Fruit fly (Drosophila melanogaster): Measurements from ENCODE around the gene Adck5.

Gene Adck5

DNA sequence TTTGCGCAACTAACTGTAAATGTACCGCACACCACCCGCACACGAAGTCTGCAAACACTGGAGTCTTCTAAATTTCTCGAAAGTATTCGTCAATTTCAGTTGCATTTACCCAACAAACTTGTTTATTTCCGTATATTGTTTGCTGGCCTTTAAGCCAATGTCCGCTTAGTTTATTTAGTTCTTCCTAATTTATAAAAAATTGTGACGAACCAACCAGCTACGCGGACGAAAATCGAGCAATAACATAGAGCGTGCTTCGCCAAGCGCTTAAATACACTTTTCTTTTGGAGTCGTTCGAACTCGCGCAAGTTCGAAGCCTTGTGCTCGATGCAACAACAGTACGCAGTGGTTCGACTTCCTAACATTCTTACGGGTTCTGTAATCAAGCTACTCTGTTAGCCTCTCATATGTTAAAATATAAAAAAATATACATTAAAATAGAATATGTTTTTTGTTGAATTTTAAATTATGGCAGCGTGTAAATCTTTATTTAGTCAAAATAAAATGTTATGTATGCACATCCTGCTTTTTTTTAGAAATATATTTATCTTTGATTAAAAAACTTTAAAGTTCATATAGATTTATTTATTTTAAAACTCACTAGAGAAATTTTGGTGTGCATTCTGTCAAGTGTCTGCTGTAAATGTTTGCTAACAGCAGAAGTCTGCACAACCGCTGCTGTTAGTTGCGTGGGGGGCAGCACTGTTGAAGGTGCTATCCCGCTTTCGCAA is 27.8 kb downstream of the Adck5 start, which contains the start of gene GlcAT-P (continued):
- TF ChIP-seq brk (GFP tag; optimal IDR thresholded peaks at IDR 0.05) = peak; percentile 60
- peak; percentile 59 for TF ChIP-seq psq (GFP tag; optimal IDR thresholded peaks at IDR 0.05)
- TF ChIP-seq sage (GFP tag; optimal IDR thresholded peaks at IDR 0.05) = no peak
- TF ChIP-seq usp (GFP tag; optimal IDR thresholded peaks at IDR 0.05) = no peak
- TF ChIP-seq dl (GFP tag; optimal IDR thresholded peaks at IDR 0.05; ENCODE audit: insufficient read depth in 1 of 2, partially characterized antibody in 2 of 2) = no peak
- TF ChIP-seq Mio (GFP tag; optimal IDR thresholded peaks at IDR 0.05) = no peak
- no peak for TF ChIP-seq lola (GFP tag; optimal IDR thresholded peaks at IDR 0.05)
- no peak for TF ChIP-seq dsf (GFP tag; optimal IDR thresholded peaks at IDR 0.05; ENCODE audit: borderline replicate concordance)
- no peak for TF ChIP-seq CG32264 (GFP tag; optimal IDR thresholded peaks at IDR 0.05)
- TF ChIP-seq GATAd (GFP tag; optimal IDR thresholded peaks at IDR 0.05) = no peak
- TF ChIP-seq ey (GFP tag; optimal IDR thresholded peaks at IDR 0.05) = no peak
- TF ChIP-seq h (GFP tag; optimal IDR thresholded peaks at IDR 0.05) = no peak
- TF ChIP-seq rgr (GFP tag; optimal IDR thresholded peaks at IDR 0.05) = peak; percentile 45
- TF ChIP-seq N (GFP tag; optimal IDR thresholded peaks at IDR 0.05) = no peak

DNA sequence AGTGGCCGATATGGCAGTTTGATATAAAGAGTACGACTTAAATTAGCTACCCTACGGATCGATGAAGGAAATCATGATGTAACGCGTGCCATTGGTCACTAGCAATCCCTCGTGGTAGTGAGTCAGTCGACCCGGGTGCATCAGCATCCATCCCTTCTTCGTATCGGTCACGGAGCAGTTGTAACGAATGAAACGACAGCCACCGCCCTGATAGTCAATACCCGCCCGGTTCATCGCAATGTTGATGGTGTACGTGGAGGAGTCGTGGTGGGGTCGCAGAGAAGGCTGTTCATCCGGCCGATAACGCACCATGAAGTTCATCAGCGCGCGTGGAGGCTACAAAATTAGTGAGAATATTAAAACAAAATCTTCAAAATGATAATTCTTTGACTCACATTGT is 28.8 kb downstream of the Adck5 start:
- no peak for TF ChIP-seq Myc (optimal IDR thresholded peaks at IDR 0.05)

DNA sequence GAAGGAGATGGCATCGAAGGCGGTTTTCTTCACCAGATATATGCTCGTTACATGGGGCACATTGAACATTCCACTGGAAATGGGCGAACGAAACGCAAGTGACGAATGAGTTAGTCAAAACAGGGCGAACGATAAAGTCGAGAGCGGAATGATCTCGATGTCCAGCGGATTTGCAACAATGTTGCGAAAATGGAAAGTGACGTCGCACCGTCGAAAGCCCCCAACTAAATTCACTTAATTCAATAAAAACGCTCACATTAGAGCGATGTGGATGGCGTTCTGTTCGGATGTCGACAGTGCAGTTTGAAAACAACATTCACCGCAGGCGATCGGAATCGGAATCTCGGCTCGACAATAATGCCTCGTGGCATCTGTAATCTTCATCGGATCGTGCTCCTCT is 29.7 kb downstream of the Adck5 start, which contains the start of gene CG7607:
Gene CG7607, plus strand, starts transcription at position 301 of the 400 bp plus-strand sequence.
- no peak for TF ChIP-seq fru (GFP tag; optimal IDR thresholded peaks at IDR 0.05)
- no peak for TF ChIP-seq Hr78 (GFP tag; optimal IDR thresholded peaks at IDR 0.05)
- TF ChIP-seq Rel (GFP tag; optimal IDR thresholded peaks at IDR 0.05) = no peak
- TF ChIP-seq Rel (tag; optimal IDR thresholded peaks at IDR 0.05) = no peak
- no peak for TF ChIP-seq pan (optimal IDR thresholded peaks at IDR 0.05)
- no peak for TF ChIP-seq GATAd (GFP tag; optimal IDR thresholded peaks at IDR 0.05)
- no peak for TF ChIP-seq Dif (GFP tag; optimal IDR thresholded peaks at IDR 0.05; ENCODE audit: partially characterized antibody)
- TF ChIP-seq dl (GFP tag; optimal IDR thresholded peaks at IDR 0.05; ENCODE audit: insufficient read depth in 1 of 2, partially characterized antibody in 2 of 2) = no peak
- no peak for TF ChIP-seq OdsH (GFP tag; optimal IDR thresholded peaks at IDR 0.05)
- TF ChIP-seq lola (GFP tag; optimal IDR thresholded peaks at IDR 0.05) = no peak
- TF ChIP-seq jim (GFP tag; optimal IDR thresholded peaks at IDR 0.05) = no peak
- TF ChIP-seq CG9705 (GFP tag; optimal IDR thresholded peaks at IDR 0.05) = no peak
- TF ChIP-seq N (GFP tag; optimal IDR thresholded peaks at IDR 0.05) = no peak
- no peak for TF ChIP-seq usp (GFP tag; optimal IDR thresholded peaks at IDR 0.05)
- no peak for TF ChIP-seq ey (GFP tag; optimal IDR thresholded peaks at IDR 0.05)
- no peak for TF ChIP-seq Vsx2 (GFP tag; optimal IDR thresholded peaks at IDR 0.05; ENCODE audit: partially characterized antibody)
- no peak for TF ChIP-seq br (GFP tag; optimal IDR thresholded peaks at IDR 0.05)
- TF ChIP-seq psq (GFP tag; optimal IDR thresholded peaks at IDR 0.05) = no peak
- TF ChIP-seq woc (GFP tag; optimal IDR thresholded peaks at IDR 0.05) = no peak

DNA sequence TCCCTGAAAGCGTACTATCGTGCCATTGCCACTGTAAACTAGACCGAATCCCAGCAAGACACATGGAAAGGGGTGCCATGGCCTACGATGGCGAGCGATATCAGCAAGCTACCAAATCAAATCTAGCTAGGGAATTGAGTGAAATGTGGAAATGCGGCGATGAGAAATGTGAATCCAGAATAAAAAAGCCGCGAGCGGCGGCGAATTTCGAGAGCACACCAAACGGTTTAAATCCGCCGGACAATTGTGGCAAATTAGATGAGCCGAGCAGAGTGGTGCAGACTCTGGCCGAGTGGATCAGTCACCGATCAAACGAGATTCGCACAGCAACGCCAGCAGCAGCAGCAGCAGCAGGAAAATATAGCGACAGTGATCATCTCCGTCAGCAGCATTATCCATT is 31.4 kb downstream of the Adck5 start, which contains the start of gene nkt:
Gene nkt, plus strand, starts transcription at position 301 of the 400 bp plus-strand sequence.
- TF ChIP-seq Myc (optimal IDR thresholded peaks at IDR 0.05) (no peak), Hr83 (GFP tag; optimal IDR thresholded peaks at IDR 0.05; ENCODE audit: poor library complexity, severe bottlenecking) (no peak), Vsx2 (GFP tag; optimal IDR thresholded peaks at IDR 0.05; ENCODE audit: partially characterized antibody) (no peak), sage (GFP tag; optimal IDR thresholded peaks at IDR 0.05) (no peak), Dfd (GFP tag; optimal IDR thresholded peaks at IDR 0.05) (no peak), dl (GFP tag; optimal IDR thresholded peaks at IDR 0.05; ENCODE audit: insufficient read depth in 1 of 2, partially characterized antibody in 2 of 2) (no peak), lola (GFP tag; optimal IDR thresholded peaks at IDR 0.05) (no peak), psq (GFP tag; optimal IDR thresholded peaks at IDR 0.05) (no peak), h (GFP tag; optimal IDR thresholded peaks at IDR 0.05) (no peak), ey (GFP tag; optimal IDR thresholded peaks at IDR 0.05) (no peak)

DNA sequence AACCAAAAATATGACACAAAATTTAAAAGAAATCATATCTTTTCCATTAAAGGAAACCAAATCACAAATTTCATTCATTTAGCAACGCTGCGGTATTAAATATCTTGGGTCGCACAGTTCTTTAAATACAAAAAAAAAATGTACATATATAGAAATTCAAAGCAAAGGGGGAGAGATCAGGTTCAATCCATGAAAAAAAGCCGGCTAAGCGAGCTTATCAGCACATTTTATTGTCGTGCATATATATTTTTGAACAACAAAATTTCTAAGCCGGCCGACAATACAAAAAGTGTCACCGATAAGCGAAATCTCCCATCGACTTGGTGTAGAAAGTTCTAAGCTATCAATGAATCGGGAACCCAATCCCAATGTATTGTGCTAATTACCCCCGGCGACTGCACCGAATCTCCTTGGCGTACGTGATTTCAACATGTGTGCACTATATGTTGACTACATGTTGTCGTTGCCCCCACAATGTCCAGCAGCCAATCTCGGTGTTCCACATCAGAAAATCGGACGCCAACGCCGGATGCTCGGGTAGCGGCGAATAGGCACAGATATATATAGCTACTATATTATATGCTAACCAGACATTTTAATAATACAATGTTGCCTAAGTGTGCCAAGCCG is 34.3 kb downstream of the Adck5 start:
- TF ChIP-seq tai (GFP tag; optimal IDR thresholded peaks at IDR 0.05) (no peak), Vsx2 (GFP tag; optimal IDR thresholded peaks at IDR 0.05; ENCODE audit: partially characterized antibody) (no peak), HLH106 (tag; optimal IDR thresholded peaks at IDR 0.05) (no peak), sv (GFP tag; optimal IDR thresholded peaks at IDR 0.05) (no peak), woc (GFP tag; optimal IDR thresholded peaks at IDR 0.05) (no peak), psq (GFP tag; optimal IDR thresholded peaks at IDR 0.05) (no peak), jim (GFP tag; optimal IDR thresholded peaks at IDR 0.05) (no peak), Myc (optimal IDR thresholded peaks at IDR 0.05) (no peak), h (GFP tag; optimal IDR thresholded peaks at IDR 0.05) (no peak), Mio (GFP tag; optimal IDR thresholded peaks at IDR 0.05) (no peak), Rel (GFP tag; optimal IDR thresholded peaks at IDR 0.05) (no peak), Rel (tag; optimal IDR thresholded peaks at IDR 0.05) (no peak), foxo (GFP tag; optimal IDR thresholded peaks at IDR 0.05) (no peak), Abd-B (GFP tag; optimal IDR thresholded peaks at IDR 0.05) (no peak), CG9705 (GFP tag; optimal IDR thresholded peaks at IDR 0.05) (no peak), dl (GFP tag; optimal IDR thresholded peaks at IDR 0.05; ENCODE audit: insufficient read depth in 1 of 2, partially characterized antibody in 2 of 2) (no peak), OdsH (GFP tag; optimal IDR thresholded peaks at IDR 0.05) (no peak), usp (GFP tag; optimal IDR thresholded peaks at IDR 0.05) (no peak)
